Fruit fly (Drosophila melanogaster) whole organism, embryonic: ENCODE data around the gene Mdh1.

Experiments used
- B-H1 ChIP-seq: fragments of 200-800 bp; sonication (Bioruptor generic); IDR thresholded peaks from 3 replicates; pipeline ENCODE4 v1.3.6; 2022; ENCODE audit warnings: missing biosample characterization, missing genetic modification characterization
- BEAF-32 ChIP-seq: fragments of 200-800 bp; sonication (Bioruptor generic); optimal IDR thresholded peaks from 3 replicates; lab custom pipeline; 2017; ENCODE audit warnings: missing biosample characterization, missing genetic modification characterization, mild to moderate bottlenecking, moderate library complexity, missing genetic modification reagents
- Blimp-1 ChIP-seq: fragments of 200-800 bp; sonication (Bioruptor generic); optimal IDR thresholded peaks from 3 replicates; lab custom pipeline; 2018; ENCODE audit warnings: missing biosample characterization, missing genetic modification characterization, mild to moderate bottlenecking, moderate library complexity, missing genetic modification reagents
- CG10274 ChIP-seq: fragments of 200-800 bp; sonication (Bioruptor generic); optimal IDR thresholded peaks from 3 replicates; lab custom pipeline; 2017; ENCODE audit warnings: missing biosample characterization, mild to moderate bottlenecking, missing genetic modification characterization
- CG11093 ChIP-seq: fragments of 200-800 bp; sonication (Bioruptor generic); IDR thresholded peaks from 3 replicates; pipeline ENCODE4 v1.3.6; 2022; ENCODE audit warnings: missing biosample characterization, missing genetic modification characterization
- CG11504 ChIP-seq: fragments of 200-800 bp; sonication (Bioruptor generic); optimal IDR thresholded peaks from 3 replicates; lab custom pipeline; 2019; ENCODE audit warnings: missing biosample characterization, mild to moderate bottlenecking, missing genetic modification characterization, moderate library complexity
- CG12071 ChIP-seq: fragments of 200-800 bp; sonication (Bioruptor generic); optimal IDR thresholded peaks from 3 replicates; lab custom pipeline; 2018; ENCODE audit warnings: missing biosample characterization, mild to moderate bottlenecking, missing genetic modification characterization
- CG12219 ChIP-seq: fragments of 200-800 bp; sonication (Bioruptor generic); optimal IDR thresholded peaks from 3 replicates; lab custom pipeline; 2018; ENCODE audit warnings: missing biosample characterization, mild to moderate bottlenecking, missing genetic modification characterization
- CG12744 ChIP-seq: fragments of 200-800 bp; sonication (Bioruptor generic); optimal IDR thresholded peaks from 2 replicates; lab custom pipeline; 2016; ENCODE audit warnings: missing biosample characterization, missing genetic modification characterization
- CG15696 ChIP-seq: fragments of 200-800 bp; sonication (Bioruptor generic); optimal IDR thresholded peaks from 2 replicates; lab custom pipeline; 2019; ENCODE audit warnings: missing biosample characterization, mild to moderate bottlenecking, missing genetic modification characterization, moderate library complexity
- CG17361 ChIP-seq: fragments of 200-800 bp; sonication (Bioruptor generic); IDR thresholded peaks from 3 replicates; pipeline ENCODE4 v1.3.6; 2022; ENCODE audit warnings: missing biosample characterization, missing genetic modification characterization
- CG2202 ChIP-seq: fragments of 200-800 bp; sonication (Bioruptor generic); optimal IDR thresholded peaks from 2 replicates; lab custom pipeline; 2018; ENCODE audit warnings: missing biosample characterization, mild to moderate bottlenecking, missing genetic modification characterization
- CG31365 ChIP-seq: fragments of 200-800 bp; sonication (Bioruptor generic); optimal IDR thresholded peaks from 2 replicates; lab custom pipeline; 2018; ENCODE audit warnings: missing biosample characterization, mild to moderate bottlenecking, missing genetic modification characterization
- CG6683 ChIP-seq: fragments of 200-800 bp; sonication (Bioruptor generic); optimal IDR thresholded peaks from 2 replicates; lab custom pipeline; 2017; ENCODE audit warnings: missing biosample characterization, mild to moderate bottlenecking, missing genetic modification characterization, missing genetic modification reagents
- CG6813 ChIP-seq: fragments of 200-800 bp; sonication (Bioruptor generic); optimal IDR thresholded peaks from 2 replicates; lab custom pipeline; 2017; ENCODE audit warnings: missing biosample characterization, missing genetic modification characterization, mild to moderate bottlenecking, moderate library complexity, missing genetic modification reagents
- CG7963 ChIP-seq: fragments of 200-800 bp; sonication (Bioruptor generic); IDR thresholded peaks from 3 replicates; pipeline ENCODE4 v1.3.6; 2022; ENCODE audit warnings: missing biosample characterization, missing genetic modification characterization; ENCODE audit not compliant: partially characterized antibody
- CG8290 ChIP-seq, 3 experiments: fragments of 200-800 bp; sonication (Bioruptor generic); optimal IDR thresholded peaks; 2 replicates each; lab custom pipeline; 2016 to 2019; ENCODE audit warnings: missing biosample characterization in 3 of 3, missing genetic modification characterization in 3 of 3, mild to moderate bottlenecking in 2 of 3, moderate library complexity in 1 of 3
- CG9932 ChIP-seq: fragments of 200-800 bp; sonication (Bioruptor generic); IDR thresholded peaks from 2 replicates; pipeline ENCODE4 v1.3.6; 2022; ENCODE audit warnings: missing biosample characterization, missing genetic modification characterization
- D19A ChIP-seq: fragments of 200-800 bp; optimal IDR thresholded peaks from 3 replicates; lab custom pipeline; 2019; ENCODE audit warnings: missing biosample characterization, mild to moderate bottlenecking, missing genetic modification characterization, moderate library complexity
- Lhr ChIP-seq: fragments of 200-800 bp; sonication (Bioruptor generic); optimal IDR thresholded peaks from 3 replicates; lab custom pipeline; 2017; ENCODE audit warnings: mild to moderate bottlenecking, missing biosample characterization, missing genetic modification reagents, missing genetic modification characterization
- Lpt ChIP-seq: fragments of >200 bp; optimal IDR thresholded peaks from 2 replicates; lab custom pipeline; 2018; ENCODE audit warnings: missing biosample characterization, missing genetic modification characterization
- NFAT ChIP-seq: fragments of 200-800 bp; sonication (Bioruptor generic); IDR thresholded peaks from 2 replicates; pipeline ENCODE4 v1.3.6; 2022; ENCODE audit warnings: missing biosample characterization, missing genetic modification characterization
- Sox100B ChIP-seq: fragments of 200-800 bp; sonication (Bioruptor generic); optimal IDR thresholded peaks from 3 replicates; lab custom pipeline; 2018; ENCODE audit warnings: missing biosample characterization, mild to moderate bottlenecking, missing genetic modification characterization
- ase ChIP-seq: fragments of 200-800 bp; sonication (Bioruptor generic); IDR thresholded peaks from 3 replicates; pipeline ENCODE4 v1.3.6; 2022; ENCODE audit warnings: missing biosample characterization, missing genetic modification characterization
- ato ChIP-seq: fragments of 200-800 bp; sonication (Bioruptor generic); IDR thresholded peaks from 2 replicates; pipeline ENCODE4 v1.3.6; 2022; ENCODE audit warnings: missing biosample characterization, missing genetic modification characterization; ENCODE audit not compliant: partially characterized antibody
- az2 ChIP-seq: fragments of 200-800 bp; sonication (Bioruptor generic); optimal IDR thresholded peaks from 3 replicates; lab custom pipeline; 2016; ENCODE audit warnings: missing biosample characterization, missing genetic modification characterization
- crc ChIP-seq: fragments of 200-800 bp; sonication (Bioruptor generic); optimal IDR thresholded peaks from 2 replicates; lab custom pipeline; 2016; ENCODE audit warnings: missing biosample characterization, missing genetic modification characterization
- disco-r ChIP-seq: fragments of 200-800 bp; sonication (Bioruptor generic); optimal IDR thresholded peaks from 2 replicates; lab custom pipeline; 2016; ENCODE audit warnings: missing biosample characterization, missing genetic modification characterization
- dmrt11E ChIP-seq: fragments of 200-800 bp; sonication (Bioruptor generic); optimal IDR thresholded peaks from 3 replicates; lab custom pipeline; 2018; ENCODE audit warnings: missing biosample characterization, mild to moderate bottlenecking, missing genetic modification characterization, moderate library complexity
- dmrt99B ChIP-seq: fragments of 200-800 bp; sonication (Bioruptor generic); optimal IDR thresholded peaks from 2 replicates; lab custom pipeline; 2018; ENCODE audit warnings: missing biosample characterization, mild to moderate bottlenecking, missing genetic modification characterization, moderate library complexity
- fd96Cb ChIP-seq: fragments of 200-800 bp; sonication (Bioruptor generic); optimal IDR thresholded peaks from 2 replicates; lab custom pipeline; 2018; ENCODE audit warnings: missing biosample characterization, mild to moderate bottlenecking, missing genetic modification characterization, moderate library complexity
- fu2 ChIP-seq: fragments of 200-800 bp; sonication (Bioruptor generic); optimal IDR thresholded peaks from 2 replicates; lab custom pipeline; 2016; ENCODE audit warnings: missing biosample characterization, missing genetic modification characterization
- gcm2 ChIP-seq: fragments of 200-800 bp; sonication (Bioruptor generic); optimal IDR thresholded peaks from 2 replicates; lab custom pipeline; 2016; ENCODE audit warnings: missing biosample characterization, missing genetic modification characterization
- hkb ChIP-seq, 2 experiments: fragments of 200-800 bp in 1 of 2; fragments of >200 bp in 1 of 2; sonication (Bioruptor generic) in 1 of 2; IDR thresholded peaks in 1 of 2; optimal IDR thresholded peaks in 1 of 2; 2 replicates each; pipeline versions ENCODE4 v1.3.6 to Lab custom; 2017 to 2022; ENCODE audit warnings: missing biosample characterization in 1 of 2, missing genetic modification characterization in 1 of 2
- jing ChIP-seq: fragments of 200-800 bp; sonication (Bioruptor generic); optimal IDR thresholded peaks from 2 replicates; lab custom pipeline; 2018; ENCODE audit warnings: missing biosample characterization, mild to moderate bottlenecking, missing genetic modification characterization
- lilli ChIP-seq: fragments of 200-800 bp; sonication (Bioruptor generic); optimal IDR thresholded peaks from 3 replicates; lab custom pipeline; 2016; ENCODE audit warnings: missing biosample characterization, missing genetic modification characterization
- luna ChIP-seq: fragments of 200-800 bp; sonication (Bioruptor generic); optimal IDR thresholded peaks from 2 replicates; lab custom pipeline; 2016; ENCODE audit warnings: missing biosample characterization, missing genetic modification characterization
- mirr ChIP-seq: fragments of 200-800 bp; sonication (Bioruptor generic); optimal IDR thresholded peaks from 3 replicates; lab custom pipeline; 2018; ENCODE audit warnings: missing biosample characterization, mild to moderate bottlenecking, missing genetic modification characterization
- nerfin-1 ChIP-seq: fragments of 200-800 bp; sonication (Bioruptor generic); optimal IDR thresholded peaks from 3 replicates; lab custom pipeline; 2019; ENCODE audit warnings: missing biosample characterization, mild to moderate bottlenecking, missing genetic modification characterization, moderate library complexity
- org-1 ChIP-seq: fragments of 200-800 bp; sonication (Bioruptor generic); optimal IDR thresholded peaks from 2 replicates; lab custom pipeline; 2017; ENCODE audit warnings: missing biosample characterization, missing genetic modification characterization
- phol ChIP-seq: fragments of 200-800 bp; sonication (Bioruptor generic); optimal IDR thresholded peaks from 3 replicates; lab custom pipeline; 2018; ENCODE audit warnings: missing biosample characterization, mild to moderate bottlenecking, missing genetic modification characterization, moderate library complexity
- prd ChIP-seq, 3 experiments: fragments of >200 bp in 2 of 3; fragments of 200-800 bp in 1 of 3; sonication (Bioruptor generic) in 1 of 3; optimal IDR thresholded peaks in 2 of 3; IDR thresholded peaks in 1 of 3; 2 replicates in 2 of 3; 3 replicates in 1 of 3; pipeline versions ENCODE4 v1.3.6 to Lab custom; 2017 to 2022; ENCODE audit warnings: missing biosample characterization in 1 of 3, missing genetic modification characterization in 1 of 3
- pros ChIP-seq: fragments of 200-800 bp; sonication (Bioruptor generic); optimal IDR thresholded peaks from 3 replicates; lab custom pipeline; 2019; ENCODE audit warnings: missing biosample characterization, mild to moderate bottlenecking, missing genetic modification characterization, moderate library complexity
- tgo ChIP-seq: fragments of 200-800 bp; sonication (Bioruptor generic); IDR thresholded peaks from 3 replicates; pipeline ENCODE4 v1.3.6; 2022; ENCODE audit warnings: missing biosample characterization, missing genetic modification characterization
- tup ChIP-seq: fragments of 200-800 bp; sonication (Bioruptor generic); optimal IDR thresholded peaks from 2 replicates; lab custom pipeline; 2016; ENCODE audit warnings: missing biosample characterization, mild to moderate bottlenecking, missing genetic modification characterization, moderate library complexity
- zfh2 ChIP-seq: fragments of 200-800 bp; sonication (Bioruptor generic); optimal IDR thresholded peaks from 2 replicates; lab custom pipeline; 2016; ENCODE audit warnings: missing biosample characterization, missing genetic modification characterization

Gene Mdh1

DNA sequence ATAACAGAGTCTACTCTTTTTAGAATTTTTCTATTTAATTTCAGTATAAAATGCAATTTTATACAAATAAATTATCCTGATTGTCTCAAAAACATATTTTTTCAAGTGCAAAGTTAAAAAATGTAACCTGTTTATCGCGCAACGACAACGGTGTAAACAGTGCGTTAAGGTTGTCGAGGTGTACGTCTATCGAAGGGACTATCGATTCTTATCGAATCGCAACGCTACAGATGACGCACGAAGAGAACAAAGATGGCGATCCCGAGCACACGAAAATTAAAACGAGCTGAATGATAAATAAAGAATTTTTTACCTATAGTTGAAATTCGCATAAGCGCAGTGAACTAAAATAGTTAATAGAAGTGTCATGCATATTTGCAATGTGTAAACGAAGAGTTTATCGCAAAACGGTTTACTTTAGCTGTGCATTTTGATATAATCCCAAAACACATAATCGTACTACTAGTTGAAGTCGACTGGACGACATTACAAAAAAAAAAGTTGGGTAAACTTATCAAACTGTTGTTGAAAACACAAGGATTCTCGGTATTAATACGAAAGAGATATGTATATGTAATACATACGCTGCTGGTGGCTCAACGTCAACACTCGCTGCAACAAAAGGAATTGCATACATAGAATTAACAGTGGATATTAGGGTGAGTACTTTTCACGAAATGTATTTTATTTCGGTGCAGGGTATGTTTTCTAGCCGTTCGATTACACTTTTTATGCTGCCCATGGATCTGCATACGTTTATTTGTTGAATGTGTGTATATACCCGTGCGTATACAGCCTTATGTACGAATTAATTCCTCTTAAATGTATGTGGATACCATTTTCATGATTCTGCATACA lies 8.0 kb downstream of the Mdh1 start, which contains the start of gene da (continued):
- TF ChIP-seq dmrt11E (tag; lab: Kevin White, UChicago), result peak; percentile 65
- TF ChIP-seq gcm2 (GFP tag; lab: Kevin White, UChicago), result no peak
- TF ChIP-seq tgo (GFP tag; lab: Robert Waterston, UW), result peak; percentile 57; the same call in 1 of the 3 replicates
- TF ChIP-seq CG9932 (GFP tag; lab: Robert Waterston, UW), result peak; percentile 75; the same call in 1 of the 2 replicates
- peak; percentile 34 for TF ChIP-seq crc (GFP tag; lab: Kevin White, UChicago)
- TF ChIP-seq prd (optimal IDR thresholded peaks at IDR 0.05; lab: Kevin White, UChicago), result no peak
- TF ChIP-seq prd (GFP tag; IDR thresholded peaks at IDR 0.05; lab: Robert Waterston, UW), result peak; percentile 74
- TF ChIP-seq CG11093 (GFP tag; lab: Robert Waterston, UW), result no peak
- peak; percentile 69 for TF ChIP-seq BEAF-32
- no peak for TF ChIP-seq org-1 (GFP tag; lab: Kevin White, UChicago)
- no peak for TF ChIP-seq CG12071
- peak; percentile 17; the same call in 1 of the 2 replicates for TF ChIP-seq ato (GFP tag; lab: Robert Waterston, UW)
- peak; percentile 58; the same call in 1 of the 3 replicates for TF ChIP-seq CG17361 (GFP tag; lab: Robert Waterston, UW)
- no peak for TF ChIP-seq CG10274 (GFP tag; lab: Kevin White, UChicago)
- TF ChIP-seq B-H1 (GFP tag; lab: Robert Waterston, UW), result peak; percentile 15; the same call in 1 of the 3 replicates
- peak; percentile 64 for TF ChIP-seq fd96Cb (tag; lab: Kevin White, UChicago)
- no peak for TF ChIP-seq CG6683 (GFP tag; lab: Kevin White, UChicago)
- TF ChIP-seq D19A (tag; lab: Kevin White, UChicago), result peak; percentile 75
- TF ChIP-seq Blimp-1 (GFP tag; lab: Kevin White, UChicago), result no peak
- TF ChIP-seq phol (tag; lab: Kevin White, UChicago), result peak; percentile 100
- peak; percentile 70 for TF ChIP-seq lilli (GFP tag; lab: Kevin White, UChicago)
- no peak for TF ChIP-seq pros (GFP tag; lab: Kevin White, UChicago)
- TF ChIP-seq Sox100B (GFP tag; lab: Kevin White, UChicago), result peak; percentile 51
- peak; percentile 72 for TF ChIP-seq CG11504 (tag; lab: Kevin White, UChicago)
- TF ChIP-seq tup (GFP tag; lab: Kevin White, UChicago), result no peak
- peak; percentile 3 for TF ChIP-seq CG12744 (GFP tag; lab: Kevin White, UChicago)
- no peak for TF ChIP-seq CG31365
- peak; percentile 80 for TF ChIP-seq CG8290 (GFP tag; optimal IDR thresholded peaks at IDR 0.05; lab: Kevin White, UChicago)
- TF ChIP-seq CG8290 (tag; optimal IDR thresholded peaks at IDR 0.05; lab: Kevin White, UChicago), result peak in 1 of 2 experiments; percentile 89
- no peak for TF ChIP-seq mirr (GFP tag; lab: Kevin White, UChicago)
- TF ChIP-seq CG7963, result peak; percentile 44; the same call in 1 of the 3 replicates
- peak; percentile 58; the same call in 1 of the 2 replicates for TF ChIP-seq NFAT (GFP tag; lab: Robert Waterston, UW)
- peak; percentile 23 for TF ChIP-seq Lhr (GFP tag; lab: Kevin White, UChicago)
- peak; percentile 63 for TF ChIP-seq dmrt99B
- TF ChIP-seq zfh2 (GFP tag; lab: Kevin White, UChicago), result peak; percentile 69
- no peak for TF ChIP-seq luna (GFP tag; lab: Kevin White, UChicago)
- TF ChIP-seq hkb (optimal IDR thresholded peaks at IDR 0.05; lab: Kevin White, UChicago), result no peak
- TF ChIP-seq hkb (GFP tag; IDR thresholded peaks at IDR 0.05; lab: Robert Waterston, UW), result peak; percentile 54
- TF ChIP-seq jing (GFP tag; lab: Kevin White, UChicago), result no peak
- TF ChIP-seq fu2, result peak; percentile 32
- no peak for TF ChIP-seq Lpt (GFP tag; lab: Kevin White, UChicago)
- peak; percentile 42; the same call in 1 of the 3 replicates for TF ChIP-seq ase
- TF ChIP-seq disco-r (GFP tag; lab: Kevin White, UChicago), result no peak
- no peak for TF ChIP-seq CG2202 (tag; lab: Kevin White, UChicago)
- TF ChIP-seq CG15696, result peak; percentile 28
- TF ChIP-seq CG12219 (GFP tag; lab: Kevin White, UChicago), result peak; percentile 39
- TF ChIP-seq CG6813, result peak; percentile 52
- TF ChIP-seq nerfin-1 (tag; lab: Kevin White, UChicago), result peak; percentile 31
- TF ChIP-seq az2, result peak; percentile 68
